Worm (Caenorhabditis elegans) whole organism, L4 larva: ENCODE data around the gene F38E11.6.

Source experiments
- nhr-11 ChIP-seq: fragments of 150-350 bp; optimal IDR thresholded peaks from 2 replicates; lab custom pipeline; 2014; ENCODE audit warnings: missing biosample characterization, missing genetic modification characterization
- unc-62 ChIP-seq, 3 experiments: fragments of 150-350 bp in 1 of 3; sonication (generic microtip); optimal IDR thresholded peaks in 2 of 3; peaks in 1 of 3; 1 replicate in 1 of 3; 2 replicates in 2 of 3; lab custom pipeline; 2014 to 2017; ENCODE audit warnings: missing biosample characterization in 3 of 3, missing genetic modification characterization in 3 of 3, missing genetic modification reagents in 3 of 3, missing genotype in 1 of 3

ce11 chrIV:9511221-9511638 is 43.9 kb upstream of the F38E11.6 start:
- no peak for TF ChIP-seq nhr-11
- peak in 1 of 2 experiments; percentile 86 for TF ChIP-seq unc-62 (GFP tag; optimal IDR thresholded peaks at IDR 0.05 in 1 of 2; lab: Kevin White, UChicago)
- no peak for TF ChIP-seq unc-62 (tag; optimal IDR thresholded peaks at IDR 0.05; lab: Kevin White, UChicago)
